Fruit fly (Drosophila melanogaster): ENCODE results near the gene Ir75a.

dm6 chr3L:17791067-17791466 is 26.7 kb downstream of the Ir75a start:
- TF ChIP-seq Hr4 (GFP tag; optimal IDR thresholded peaks at IDR 0.05) = no peak
- no peak for TF ChIP-seq CG6163 (GFP tag; IDR thresholded peaks at IDR 0.05)
- TF ChIP-seq dsx (GFP tag; optimal IDR thresholded peaks at IDR 0.05; ENCODE audit: poor library complexity, severe bottlenecking) = no peak
- TF ChIP-seq CG31627 (GFP tag; optimal IDR thresholded peaks at IDR 0.05) = no peak
- no peak for TF ChIP-seq fkh (GFP tag; optimal IDR thresholded peaks at IDR 0.05)
- no peak for TF ChIP-seq vri (GFP tag; optimal IDR thresholded peaks at IDR 0.05)
- TF ChIP-seq CG6792 (GFP tag; optimal IDR thresholded peaks at IDR 0.05) = no peak
- TF ChIP-seq CG34406 (GFP tag; optimal IDR thresholded peaks at IDR 0.05) = no peak

Data from whole organism, prepupa.